Worm (Caenorhabditis elegans) whole organism, young adult: ENCODE data around the gene F38B7.10.

Source experiments
- F33H1.4 ChIP-seq: fragments of 200-800 bp; sonication (Bioruptor generic); IDR thresholded peaks from 2 replicates; pipeline ENCODE4 v1.3.6; 2022; ENCODE audit warnings: missing genetic modification reagents, missing genetic modification characterization, missing compliant biosample characterization
- egrh-3 ChIP-seq: fragments of 200-800 bp; sonication (Bioruptor generic); IDR thresholded peaks from 2 replicates; pipeline ENCODE4 v1.3.6; 2022; ENCODE audit warnings: missing genetic modification reagents, missing genetic modification characterization, missing compliant biosample characterization
- unc-62 ChIP-seq: fragments of 150-350 bp; optimal IDR thresholded peaks from 2 replicates; lab custom pipeline; 2014; ENCODE audit warnings: missing biosample characterization, missing genetic modification reagents, missing genetic modification characterization

DNA sequence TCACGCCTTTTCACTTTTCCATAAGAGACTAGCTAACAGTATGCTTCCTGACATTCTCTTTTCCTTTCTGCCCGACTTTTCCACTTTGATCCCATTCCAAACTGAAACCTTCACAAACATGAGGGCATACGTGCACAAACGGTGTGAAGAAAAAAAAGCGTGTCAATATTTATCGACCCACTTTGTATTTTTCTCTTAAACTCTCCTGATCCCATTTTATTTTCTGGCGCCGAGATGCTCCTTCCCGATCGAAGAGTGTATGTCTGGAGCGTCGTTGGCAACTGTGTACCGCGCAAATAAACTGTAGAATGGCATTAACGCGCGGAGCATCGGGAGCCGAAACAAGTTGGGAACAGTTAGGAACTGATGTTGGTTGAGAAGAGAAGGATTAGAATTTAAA lies 15.8 kb upstream of the F38B7.10 start:
- TF ChIP-seq unc-62 (GFP tag; lab: Kevin White, UChicago) = no peak
- no peak for TF ChIP-seq egrh-3 (GFP tag; lab: Robert Waterston, UW)
- TF ChIP-seq F33H1.4 (GFP tag; lab: Robert Waterston, UW) = no peak
